Worm (Caenorhabditis elegans) whole organism, L1 larva: ENCODE results near the gene Y66D12A.16.

ENCODE experiments used
- alr-1 ChIP-seq: fragments of 200-800 bp; sonication (Bioruptor generic); optimal IDR thresholded peaks from 2 replicates; lab custom pipeline; 2018; ENCODE audit warnings: borderline replicate concordance, mild to moderate bottlenecking, missing genetic modification characterization, missing compliant biosample characterization
- aly-2 ChIP-seq: fragments of 150-350 bp; optimal IDR thresholded peaks from 2 replicates; lab custom pipeline; 2014; ENCODE audit warnings: missing biosample characterization, missing genetic modification characterization
- dpl-1 ChIP-seq, 3 experiments: fragments of 150-350 bp in 2 of 3; sonication (generic microtip) in 1 of 3; optimal IDR thresholded peaks; 2 replicates each; lab custom pipeline; 2014 to 2017; ENCODE audit warnings: missing biosample characterization in 3 of 3, missing genetic modification characterization in 3 of 3, missing genetic modification reagents in 3 of 3
- fkh-8 ChIP-seq: sonication (generic microtip); optimal IDR thresholded peaks from 2 replicates; lab custom pipeline; 2016; ENCODE audit warnings: mild to moderate bottlenecking, missing genetic modification characterization, missing compliant biosample characterization
- lin-15B ChIP-seq: fragments of 150-350 bp; sonication (generic microtip); optimal IDR thresholded peaks from 3 replicates; lab custom pipeline; 2014; ENCODE audit warnings: missing biosample characterization, missing genetic modification characterization
- nhr-12 ChIP-seq: sonication (generic microtip); optimal IDR thresholded peaks from 2 replicates; lab custom pipeline; 2017; ENCODE audit warnings: missing biosample characterization, missing genetic modification characterization
- nhr-28 ChIP-seq: fragments of 150-350 bp; optimal IDR thresholded peaks from 2 replicates; lab custom pipeline; 2014; ENCODE audit warnings: missing biosample characterization, missing genetic modification characterization
- nhr-85 ChIP-seq: sonication (generic microtip); peaks from one replicate; lab custom pipeline; 2016; ENCODE audit warnings: missing genetic modification characterization, inconsistent platforms, missing compliant biosample characterization
- pag-3 ChIP-seq: sonication (generic microtip); optimal IDR thresholded peaks from 2 replicates; lab custom pipeline; 2017; ENCODE audit warnings: missing genetic modification characterization, mild to moderate bottlenecking, missing compliant biosample characterization, antibody characterized with exemption, borderline replicate concordance; ENCODE audit not compliant: insufficient read depth
- skn-1 ChIP-seq: fragments of 150-350 bp; optimal IDR thresholded peaks from 2 replicates; lab custom pipeline; 2014; ENCODE audit warnings: missing biosample characterization, missing genetic modification characterization
- snpc-4 ChIP-seq: fragments of 150-350 bp; optimal IDR thresholded peaks from 2 replicates; lab custom pipeline; 2014; ENCODE audit warnings: missing biosample characterization, missing genetic modification characterization
- tbx-2 ChIP-seq: sonication (generic microtip); optimal IDR thresholded peaks from 2 replicates; lab custom pipeline; 2016; ENCODE audit warnings: missing genetic modification characterization, missing compliant biosample characterization
- ztf-4 ChIP-seq: fragments of 150-350 bp; optimal IDR thresholded peaks from 2 replicates; lab custom pipeline; 2014; ENCODE audit warnings: missing biosample characterization, missing genetic modification characterization

- TF ChIP-seq skn-1 (tag; lab: Kevin White, UChicago) (no peak), snpc-4 (tag; lab: Kevin White, UChicago) (no peak), tbx-2 (tag; lab: Kevin White, UChicago) (no peak), nhr-85 (tag; lab: Kevin White, UChicago) (no peak), aly-2 (no peak), nhr-12 (tag; lab: Kevin White, UChicago) (no peak), nhr-28 (tag; lab: Kevin White, UChicago) (no peak), ztf-4 (tag; lab: Kevin White, UChicago) (no peak), fkh-8 (no peak), lin-15B (tag; lab: Kevin White, UChicago) (no peak), dpl-1 (GFP tag; optimal IDR thresholded peaks at IDR 0.05; lab: Kevin White, UChicago) (no peak), pag-3 (tag; lab: Kevin White, UChicago) (no peak), alr-1 (no peak)
These were observed 44.5 kb downstream of the Y66D12A.16 start, which contains the start of gene psme-3 for ce11 chrIII:11567837-11568236.
